Worm (Caenorhabditis elegans): ENCODE results near the gene efr-3.

DNA sequence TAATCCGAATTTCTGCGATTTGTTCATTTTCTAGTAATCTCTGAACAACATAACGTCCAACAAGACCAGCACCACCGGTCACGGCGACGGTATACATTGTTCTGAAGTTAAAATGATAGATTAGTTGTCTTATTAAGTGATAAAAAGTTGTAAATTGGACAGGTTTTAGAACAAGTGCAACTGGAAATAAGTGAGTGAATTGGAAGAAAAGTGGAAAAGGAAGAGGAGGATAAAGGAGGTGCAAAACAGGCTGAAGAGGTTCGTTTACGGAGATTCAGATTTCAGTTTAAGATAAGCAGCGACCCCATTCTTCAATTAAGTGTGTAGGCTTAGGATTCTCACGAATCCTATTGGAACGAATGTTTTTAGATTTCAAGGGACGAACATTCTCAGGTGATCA, 37.9 kb upstream of the efr-3 start, which contains the start of gene C32D5.12:
- TF ChIP-seq ztf-11 (tag; optimal IDR thresholded peaks at IDR 0.05): no peak
- no peak for TF ChIP-seq ces-1 (GFP tag; optimal IDR thresholded peaks at IDR 0.05)
- no peak for TF ChIP-seq lsy-2 (tag; optimal IDR thresholded peaks at IDR 0.05)
- no peak for TF ChIP-seq nhr-76 (tag; optimal IDR thresholded peaks at IDR 0.05)
- no peak for TF ChIP-seq elt-3 (tag; optimal IDR thresholded peaks at IDR 0.05)
- TF ChIP-seq ceh-43 (GFP tag; optimal IDR thresholded peaks at IDR 0.05): no peak
- TF ChIP-seq ceh-83 (GFP tag; optimal IDR thresholded peaks at IDR 0.05): no peak
- no peak for TF ChIP-seq nhr-28 (tag; optimal IDR thresholded peaks at IDR 0.05)
- no peak for TF ChIP-seq unc-62 (GFP tag; optimal IDR thresholded peaks at IDR 0.05)
- no peak for TF ChIP-seq mep-1 (tag; optimal IDR thresholded peaks at IDR 0.05)
- no peak for TF ChIP-seq snpc-4 (tag; optimal IDR thresholded peaks at IDR 0.05)
- no peak for TF ChIP-seq unc-39 (tag; optimal IDR thresholded peaks at IDR 0.05)

All from whole organism, mixed stage, embryonic.